Fruit fly (Drosophila melanogaster): ENCODE results near the gene CG14227.

- no peak for TF ChIP-seq h (GFP tag; optimal IDR thresholded peaks at IDR 0.05)
- no peak for TF ChIP-seq fru (GFP tag; optimal IDR thresholded peaks at IDR 0.05)
- TF ChIP-seq tai (GFP tag; optimal IDR thresholded peaks at IDR 0.05): no peak
- TF ChIP-seq dsf (GFP tag; optimal IDR thresholded peaks at IDR 0.05; ENCODE audit: borderline replicate concordance): no peak
- TF ChIP-seq Mio (GFP tag; optimal IDR thresholded peaks at IDR 0.05): no peak
Observed at dm6 chrX:19663859-19664728, 24.7 kb downstream of the CG14227 start, which contains the start of the genes CG14223 and Ssu72.

All from whole organism, wandering third instar larva.